Fruit fly (Drosophila melanogaster): ENCODE measurements around the gene MED7.

MED7 gene

dm6 chr3R:10761980-10762379 is 1.1 kb upstream of the MED7 start (continued):
- TF ChIP-seq CG43689 (GFP tag; IDR thresholded peaks at IDR 0.05) (no peak), dysf (GFP tag; IDR thresholded peaks at IDR 0.05) (peak; percentile 25; the same call in 1 of the 3 replicates), fd102C (GFP tag; optimal IDR thresholded peaks at IDR 0.05) (no peak), Sin3A (optimal IDR thresholded peaks at IDR 0.05) (no peak), CG11456 (GFP tag; IDR thresholded peaks at IDR 0.05) (0 out of 3 replicates have a peak, but pooled peaks have one; percentile 13), CG3838 (GFP tag; optimal IDR thresholded peaks at IDR 0.05) (no peak), CG7786 (GFP tag; optimal IDR thresholded peaks at IDR 0.05) (no peak), CG6765 (GFP tag; optimal IDR thresholded peaks at IDR 0.05) (no peak), CG16779 (GFP tag; IDR thresholded peaks at IDR 0.05) (0 out of 2 replicates have a peak, but pooled peaks have one; percentile 3), run (tag; optimal IDR thresholded peaks at IDR 0.05) (no peak)

- TF ChIP-seq CG2712 (tag; optimal IDR thresholded peaks at IDR 0.05) (no peak), ATbp (GFP tag; optimal IDR thresholded peaks at IDR 0.05) (peak; percentile 11), Med (GFP tag) (peak; percentile 62), disco-r (GFP tag; optimal IDR thresholded peaks at IDR 0.05) (no peak), gcm (GFP tag; optimal IDR thresholded peaks at IDR 0.05) (no peak), dati (GFP tag; IDR thresholded peaks at IDR 0.05) (no peak), bbx (GFP tag; IDR thresholded peaks at IDR 0.05; ENCODE audit: partially characterized antibody) (no peak), gem (tag; optimal IDR thresholded peaks at IDR 0.05) (peak; percentile 8), CG11247 (GFP tag; IDR thresholded peaks at IDR 0.05) (no peak), sna (GFP tag; IDR thresholded peaks at IDR 0.05; ENCODE audit: partially characterized antibody) (no peak), ab (GFP tag; optimal IDR thresholded peaks at IDR 0.05) (no peak), caup (GFP tag; optimal IDR thresholded peaks at IDR 0.05; ENCODE audit: severe bottlenecking) (no peak), CG7556 (GFP tag; optimal IDR thresholded peaks at IDR 0.05) (no peak), CG12219 (GFP tag; optimal IDR thresholded peaks at IDR 0.05) (no peak), HmgD (GFP tag; optimal IDR thresholded peaks at IDR 0.05) (no peak), sens (GFP tag) (peak; percentile 55), CG1832 (GFP tag; optimal IDR thresholded peaks at IDR 0.05) (no peak), CG13296 (GFP tag; optimal IDR thresholded peaks at IDR 0.05) (peak; percentile 16), Lhr (GFP tag; optimal IDR thresholded peaks at IDR 0.05) (no peak), cwo (GFP tag; optimal IDR thresholded peaks at IDR 0.05) (no peak), B-H1 (GFP tag; IDR thresholded peaks at IDR 0.05) (no peak), E2f1 (GFP tag; IDR thresholded peaks at IDR 0.05) (no peak), CG31441 (GFP tag; IDR thresholded peaks at IDR 0.05) (no peak), tio (GFP tag; optimal IDR thresholded peaks at IDR 0.05) (no peak), CG2120 (GFP tag; optimal IDR thresholded peaks at IDR 0.05) (no peak), CG2116 (GFP tag; optimal IDR thresholded peaks at IDR 0.05) (no peak), Antp (GFP tag; optimal IDR thresholded peaks at IDR 0.05) (no peak)
Observed at dm6 chr3R:10759348-10759847, 1.4 kb downstream of the MED7 start, which contains the start of gene CG31272. Gene CG31272, minus strand, starts transcription at chr3R:10759398.

DNA sequence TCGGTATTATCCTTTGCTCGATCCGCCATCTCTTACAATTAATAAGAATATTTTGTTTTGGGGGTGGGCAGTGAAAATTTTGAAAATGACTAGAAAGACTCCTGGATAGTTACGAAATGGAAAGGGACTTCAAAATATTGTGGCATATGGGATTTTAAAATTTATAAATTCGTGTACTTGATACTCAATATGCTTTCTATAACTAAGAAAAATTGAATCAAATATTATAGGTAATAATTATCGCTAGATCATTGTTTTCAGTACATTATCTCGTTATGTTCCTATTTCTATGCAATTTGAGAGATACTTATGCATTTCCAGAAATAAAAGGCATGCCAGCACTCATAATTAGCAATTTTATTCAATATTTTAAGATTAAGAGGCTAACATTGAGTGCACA is 5.3 kb downstream of the MED7 start, which contains the start of gene CG14691:
Gene CG14691, minus strand, starts transcription at position 101 of the 400 bp plus-strand sequence.
- TF ChIP-seq eyg (GFP tag; optimal IDR thresholded peaks at IDR 0.05) (no peak), CG10209 (GFP tag; optimal IDR thresholded peaks at IDR 0.05) (no peak), pfk (GFP tag; optimal IDR thresholded peaks at IDR 0.05) (no peak), chm (GFP tag; IDR thresholded peaks at IDR 0.05) (no peak), CG1529 (GFP tag; optimal IDR thresholded peaks at IDR 0.05) (no peak), da (GFP tag; optimal IDR thresholded peaks at IDR 0.05) (no peak), eve (GFP tag; optimal IDR thresholded peaks at IDR 0.05) (no peak), zfh2 (GFP tag; optimal IDR thresholded peaks at IDR 0.05) (no peak), sc (optimal IDR thresholded peaks at IDR 0.05) (no peak), sc (GFP tag; optimal IDR thresholded peaks at IDR 0.05) (no peak), Hand (GFP tag; optimal IDR thresholded peaks at IDR 0.05) (no peak), unc-4 (GFP tag; IDR thresholded peaks at IDR 0.05; ENCODE audit: partially characterized antibody) (no peak), CG6813 (GFP tag; optimal IDR thresholded peaks at IDR 0.05) (no peak), vfl (GFP tag; optimal IDR thresholded peaks at IDR 0.05) (no peak), grau (tag; optimal IDR thresholded peaks at IDR 0.05) (no peak)

Measured in whole organism, embryonic.